Worm (Caenorhabditis elegans) whole organism, young adult: Measurements from ENCODE around the gene Y37D8A.4.

ENCODE experiments used
- Y53F4B.3 ChIP-seq: fragments of 200-800 bp; sonication (Bioruptor generic); IDR thresholded peaks from 2 replicates; pipeline ENCODE4 v1.3.6; 2022; ENCODE audit warnings: missing genetic modification reagents, missing genetic modification characterization, missing compliant biosample characterization
- ccch-3 ChIP-seq: fragments of 200-800 bp; sonication (Bioruptor generic); optimal IDR thresholded peaks from 2 replicates; lab custom pipeline; 2018; ENCODE audit warnings: mild to moderate bottlenecking, missing genetic modification characterization, missing compliant biosample characterization
- chd-7 ChIP-seq: sonication (generic microtip); optimal IDR thresholded peaks from 2 replicates; lab custom pipeline; 2016; ENCODE audit warnings: mild to moderate bottlenecking, missing genetic modification characterization, moderate library complexity, missing compliant biosample characterization
- dpl-1 ChIP-seq: fragments of 150-350 bp; optimal IDR thresholded peaks from 2 replicates; lab custom pipeline; 2014; ENCODE audit warnings: missing biosample characterization, missing genetic modification reagents, missing genetic modification characterization
- fkh-3 ChIP-seq: sonication (generic microtip); optimal IDR thresholded peaks from 2 replicates; lab custom pipeline; 2016; ENCODE audit warnings: mild to moderate bottlenecking, missing genetic modification characterization, missing compliant biosample characterization
- him-1 ChIP-seq: sonication (generic microtip); optimal IDR thresholded peaks from 2 replicates; lab custom pipeline; 2016; ENCODE audit warnings: missing genotype, missing genetic modification reagents, missing genetic modification characterization, missing compliant biosample characterization
- hrde-1 ChIP-seq: sonication (generic microtip); optimal IDR thresholded peaks from 2 replicates; lab custom pipeline; 2016; ENCODE audit warnings: missing genetic modification characterization, mild to moderate bottlenecking, missing compliant biosample characterization, moderate library complexity, missing genotype, missing genetic modification reagents, borderline replicate concordance
- let-607 ChIP-seq, 2 experiments: fragments of 200-800 bp in 1 of 2; sonication (Bioruptor generic) in 1 of 2; sonication (generic microtip) in 1 of 2; optimal IDR thresholded peaks; 2 replicates each; lab custom pipeline; 2016 to 2018; ENCODE audit warnings: mild to moderate bottlenecking in 2 of 2, missing compliant biosample characterization in 2 of 2, missing genetic modification characterization in 2 of 2, moderate library complexity in 2 of 2, missing genotype in 1 of 2
- madf-6 ChIP-seq: fragments of 200-800 bp; sonication (Bioruptor generic); IDR thresholded peaks from 2 replicates; pipeline ENCODE4 v1.3.6; 2022; ENCODE audit warnings: missing genetic modification reagents, missing genetic modification characterization, missing compliant biosample characterization
- nfya-1 ChIP-seq: sonication (generic microtip); optimal IDR thresholded peaks from 2 replicates; lab custom pipeline; 2017; ENCODE audit warnings: antibody characterized with exemption, missing compliant biosample characterization, missing genetic modification characterization, borderline replicate concordance; ENCODE audit not compliant: insufficient read depth
- nfya-2 ChIP-seq: fragments of 200-800 bp; sonication (Bioruptor generic); IDR thresholded peaks from 2 replicates; pipeline ENCODE4 v1.3.6; 2022; ENCODE audit warnings: missing genetic modification reagents, missing genetic modification characterization, missing compliant biosample characterization
- nhr-80 ChIP-seq: sonication (generic microtip); optimal IDR thresholded peaks from 2 replicates; lab custom pipeline; 2016; ENCODE audit warnings: missing genetic modification characterization, missing compliant biosample characterization
- repo-1 ChIP-seq: sonication (generic microtip); optimal IDR thresholded peaks from 2 replicates; lab custom pipeline; 2017; ENCODE audit warnings: mild to moderate bottlenecking, missing genetic modification characterization, missing compliant biosample characterization

- TF ChIP-seq nfya-2, result no peak
- no peak for TF ChIP-seq ccch-3 (GFP tag; lab: Kevin White, UChicago)
- no peak for TF ChIP-seq fkh-3 (tag; lab: Kevin White, UChicago)
- peak; percentile 43 for TF ChIP-seq nhr-80 (tag; lab: Kevin White, UChicago)
- no peak for TF ChIP-seq him-1
- no peak for TF ChIP-seq madf-6 (GFP tag; lab: Robert Waterston, UW)
- TF ChIP-seq repo-1 (tag; lab: Kevin White, UChicago), result no peak
- no peak for TF ChIP-seq chd-7 (tag; lab: Kevin White, UChicago)
- TF ChIP-seq Y53F4B.3 (GFP tag; lab: Robert Waterston, UW), result no peak
- TF ChIP-seq dpl-1 (GFP tag; lab: Kevin White, UChicago), result no peak
- no peak for TF ChIP-seq hrde-1
- no peak for TF ChIP-seq nfya-1
- TF ChIP-seq let-607 (tag; optimal IDR thresholded peaks at IDR 0.05; lab: Kevin White, UChicago), result no peak
These were observed 5.7 kb downstream of the Y37D8A.4 start for ce11 chrIII:12833079-12833478.
